Worm (Caenorhabditis elegans): ENCODE measurements around the gene ZK180.6.
A peak's percentile ranks its signal among the peaks of the same experiment; 100 is the strongest.

The ZK180.6 gene

DNA sequence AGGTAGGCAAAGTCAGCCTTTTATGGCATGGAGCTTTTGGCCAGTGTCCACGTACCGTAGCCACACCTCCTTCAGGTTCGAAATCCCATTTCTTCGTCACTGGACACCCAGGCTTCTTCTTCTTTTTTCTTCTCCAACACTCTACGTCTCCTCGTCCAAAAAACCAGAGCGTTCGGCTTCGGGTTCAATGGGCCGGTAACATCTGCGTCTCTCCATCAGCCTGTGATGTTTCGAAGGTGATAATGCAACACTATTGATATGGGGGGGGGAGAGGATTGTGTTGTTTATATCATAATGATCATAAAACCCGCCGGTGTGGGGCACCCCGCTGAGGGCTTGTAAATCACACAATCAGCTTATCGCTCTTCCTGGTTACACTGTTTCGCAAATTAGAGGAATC is at the start of gene ZK180.6:
Gene ZK180.6, minus strand, starts transcription at position 101 of the 400 bp plus-strand sequence.
- TF ChIP-seq nhr-12 (tag; optimal IDR thresholded peaks at IDR 0.05): no peak
- TF ChIP-seq Y116A8C.19 (tag; optimal IDR thresholded peaks at IDR 0.05; ENCODE audit: borderline replicate concordance): no peak
- no peak for TF ChIP-seq zip-4 (GFP tag; optimal IDR thresholded peaks at IDR 0.05)
- TF ChIP-seq pqm-1 (tag; optimal IDR thresholded peaks at IDR 0.05): no peak

DNA sequence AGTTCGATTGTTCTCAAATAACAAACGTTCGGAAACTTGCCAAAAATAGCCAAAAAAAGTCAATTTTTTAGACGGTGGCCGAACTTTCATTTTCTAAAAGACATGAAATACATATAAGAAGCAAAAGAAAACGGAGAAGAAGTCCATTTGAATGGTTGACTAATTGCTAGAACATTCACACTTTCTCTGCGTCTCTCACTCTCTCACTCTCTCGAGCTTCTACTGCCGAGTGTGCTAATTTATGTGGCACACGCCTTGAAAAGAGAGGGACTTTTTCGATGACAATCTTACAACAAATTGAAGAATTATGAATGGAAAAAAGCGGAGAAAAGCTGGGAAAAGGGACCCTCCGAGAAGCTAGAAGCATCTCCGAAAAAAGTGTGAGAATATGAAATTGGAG is 49.2 kb upstream of the ZK180.6 start:
- TF ChIP-seq aha-1 (tag; optimal IDR thresholded peaks at IDR 0.05): no peak
- no peak for TF ChIP-seq unc-98 (GFP tag; IDR thresholded peaks at IDR 0.05)
- peak; percentile 6 for TF ChIP-seq nhr-47 (tag; optimal IDR thresholded peaks at IDR 0.05)
- no peak for TF ChIP-seq rnt-1 (tag; optimal IDR thresholded peaks at IDR 0.05)
- TF ChIP-seq nhr-12 (tag; optimal IDR thresholded peaks at IDR 0.05): no peak
- no peak for TF ChIP-seq efl-1 (optimal IDR thresholded peaks at IDR 0.05)
- no peak for TF ChIP-seq efl-1 (GFP tag; optimal IDR thresholded peaks at IDR 0.05 in 1 of 2)
- no peak for TF ChIP-seq blmp-1 (tag; optimal IDR thresholded peaks at IDR 0.05)
- no peak for TF ChIP-seq egl-27 (tag; optimal IDR thresholded peaks at IDR 0.05)
- peak; percentile 52 for TF ChIP-seq lin-14 (GFP tag; optimal IDR thresholded peaks at IDR 0.05)
- TF ChIP-seq lin-35 (GFP tag; optimal IDR thresholded peaks at IDR 0.05): no peak
- no peak for TF ChIP-seq ztf-4 (tag; optimal IDR thresholded peaks at IDR 0.05)
- TF ChIP-seq pag-3 (tag; optimal IDR thresholded peaks at IDR 0.05; ENCODE audit: borderline replicate concordance, insufficient read depth): no peak
- TF ChIP-seq ceh-8 (GFP tag; optimal IDR thresholded peaks at IDR 0.05): peak; percentile 9
- no peak for TF ChIP-seq unc-130 (tag; optimal IDR thresholded peaks at IDR 0.05)
- TF ChIP-seq swsn-7 (tag; optimal IDR thresholded peaks at IDR 0.05): no peak
- peak in 1 of 3 experiments; percentile 26 for TF ChIP-seq ceh-82 (tag; optimal IDR thresholded peaks at IDR 0.05)
- no peak for TF ChIP-seq lin-13 (GFP tag; optimal IDR thresholded peaks at IDR 0.05)
- TF ChIP-seq sup-37 (GFP tag; optimal IDR thresholded peaks at IDR 0.05): no peak

- TF ChIP-seq lin-14 (GFP tag; optimal IDR thresholded peaks at IDR 0.05): peak; percentile 79
- no peak for TF ChIP-seq C16A3.4 (tag; optimal IDR thresholded peaks at IDR 0.05)
- peak; percentile 64 for TF ChIP-seq fkh-8 (tag; optimal IDR thresholded peaks at IDR 0.05)
- TF ChIP-seq efl-1 (optimal IDR thresholded peaks at IDR 0.05): no peak
- peak in 1 of 2 experiments; percentile 2 for TF ChIP-seq efl-1 (GFP tag; optimal IDR thresholded peaks at IDR 0.05 in 1 of 2)
- TF ChIP-seq lin-13 (GFP tag; optimal IDR thresholded peaks at IDR 0.05): peak; percentile 9
- peak; percentile 27 for TF ChIP-seq nhr-47 (tag; optimal IDR thresholded peaks at IDR 0.05)
- TF ChIP-seq blmp-1 (tag; optimal IDR thresholded peaks at IDR 0.05): no peak
- TF ChIP-seq snu-23 (GFP tag; optimal IDR thresholded peaks at IDR 0.05): no peak
- TF ChIP-seq vab-15 (tag; optimal IDR thresholded peaks at IDR 0.05): no peak
- TF ChIP-seq irx-1 (tag; optimal IDR thresholded peaks at IDR 0.05): peak; percentile 9
- no peak for TF ChIP-seq isw-1 (GFP tag; IDR thresholded peaks at IDR 0.05)
- TF ChIP-seq zag-1 (tag; optimal IDR thresholded peaks at IDR 0.05): no peak
- peak; percentile 24 for TF ChIP-seq nhr-71 (tag; optimal IDR thresholded peaks at IDR 0.05)
- TF ChIP-seq unc-86 (tag; optimal IDR thresholded peaks at IDR 0.05): no peak
- no peak for TF ChIP-seq lin-35 (GFP tag; optimal IDR thresholded peaks at IDR 0.05)
- no peak for TF ChIP-seq swsn-7 (tag; optimal IDR thresholded peaks at IDR 0.05)
- TF ChIP-seq ama-1 (optimal IDR thresholded peaks at IDR 0.05): no peak
- TF ChIP-seq nhr-19 (GFP tag; conservative IDR thresholded peaks at IDR 0.05): no peak
- peak; percentile 77 for TF ChIP-seq fkh-10 (GFP tag; optimal IDR thresholded peaks at IDR 0.05)
These were observed 45.8 kb upstream of the ZK180.6 start for ce11 chrIV:4570599-4570998.

- TF ChIP-seq nhr-12 (tag; optimal IDR thresholded peaks at IDR 0.05) (no peak), nhr-28 (tag; optimal IDR thresholded peaks at IDR 0.05) (no peak), fkh-10 (GFP tag; optimal IDR thresholded peaks at IDR 0.05) (peak; percentile 77), nhr-90 (tag; optimal IDR thresholded peaks at IDR 0.05; ENCODE audit: poor library complexity) (no peak), mep-1 (tag; optimal IDR thresholded peaks at IDR 0.05) (no peak), C04F5.9 (tag; optimal IDR thresholded peaks at IDR 0.05) (no peak), pax-3 (tag; optimal IDR thresholded peaks at IDR 0.05) (no peak), swsn-7 (tag; optimal IDR thresholded peaks at IDR 0.05) (no peak), lin-14 (GFP tag; optimal IDR thresholded peaks at IDR 0.05) (peak; percentile 54), dsc-1 (tag; optimal IDR thresholded peaks at IDR 0.05) (no peak), mab-9 (GFP tag; IDR thresholded peaks at IDR 0.05) (no peak), unc-98 (GFP tag; IDR thresholded peaks at IDR 0.05) (no peak), C34B4.2 (tag; optimal IDR thresholded peaks at IDR 0.05) (no peak), hlh-4 (tag; optimal IDR thresholded peaks at IDR 0.05) (no peak), hlh-17 (GFP tag; optimal IDR thresholded peaks at IDR 0.05; ENCODE audit: borderline replicate concordance) (no peak), pag-3 (tag; optimal IDR thresholded peaks at IDR 0.05; ENCODE audit: borderline replicate concordance, insufficient read depth) (no peak), lin-15B (tag; optimal IDR thresholded peaks at IDR 0.05) (no peak), tbx-2 (tag; optimal IDR thresholded peaks at IDR 0.05) (no peak)
These were observed 43.6 kb upstream of the ZK180.6 start, which contains the start of gene F28E10.1 for ce11 chrIV:4568402-4568891. F28E10.1 (plus strand) TSS chrIV:4568841.

Data from whole organism, L1 larva.